Fruit fly (Drosophila melanogaster): Measurements from ENCODE around the gene CG2926.

CG2926 gene

DNA sequence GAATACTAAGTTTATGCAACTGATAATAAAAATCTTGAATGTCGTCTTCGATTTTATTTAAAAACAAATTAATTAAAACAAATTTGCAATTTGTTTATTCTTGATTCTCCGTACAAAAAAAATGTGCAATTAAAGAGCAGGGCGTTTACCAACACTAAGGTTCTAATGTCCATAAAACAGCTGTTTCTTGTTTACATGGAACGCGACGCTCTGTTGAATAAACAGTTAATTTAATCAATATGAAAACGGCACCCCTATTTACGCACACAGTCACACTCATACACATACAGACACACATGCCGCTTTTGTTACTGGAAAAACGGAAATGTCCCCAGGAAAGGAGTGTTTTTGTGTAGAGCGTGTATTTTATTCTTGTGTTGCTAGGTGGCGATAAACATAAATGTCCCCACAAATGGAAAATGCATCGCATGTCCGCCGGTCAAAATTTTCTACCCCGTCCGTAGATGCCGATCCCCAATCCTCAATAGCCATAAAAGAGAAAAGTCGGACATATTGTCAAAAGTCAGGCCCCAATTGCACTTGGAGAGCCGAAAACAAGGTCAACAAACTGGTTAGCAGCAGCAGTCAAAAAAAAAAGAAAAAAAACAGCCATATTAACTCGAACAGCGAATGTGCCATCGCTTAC lies 34.9 kb upstream of the CG2926 start (continued):
- no peak for TF ChIP-seq stc (GFP tag; IDR thresholded peaks at IDR 0.05)
- no peak for TF ChIP-seq CG3726 (GFP tag; IDR thresholded peaks at IDR 0.05)
- TF ChIP-seq CG10147 (GFP tag; optimal IDR thresholded peaks at IDR 0.05): peak; percentile 65
- TF ChIP-seq Optix (GFP tag; IDR thresholded peaks at IDR 0.05): no peak
- peak; percentile 86 for TF ChIP-seq ash1 (GFP tag; optimal IDR thresholded peaks at IDR 0.05)
- no peak for TF ChIP-seq CG4360 (GFP tag; IDR thresholded peaks at IDR 0.05)
- TF ChIP-seq CG12071 (GFP tag; optimal IDR thresholded peaks at IDR 0.05): peak; percentile 86
- TF ChIP-seq Atf3 (GFP tag; optimal IDR thresholded peaks at IDR 0.05): peak; percentile 64
- no peak for TF ChIP-seq CG9932 (GFP tag; IDR thresholded peaks at IDR 0.05)
- TF ChIP-seq CG6765 (GFP tag; optimal IDR thresholded peaks at IDR 0.05): peak; percentile 71
- TF ChIP-seq Lim3 (GFP tag; IDR thresholded peaks at IDR 0.05): no peak
- no peak for TF ChIP-seq Atf6 (GFP tag; IDR thresholded peaks at IDR 0.05)
- no peak for TF ChIP-seq fru (optimal IDR thresholded peaks at IDR 0.05)
- peak; percentile 26 for TF ChIP-seq CG3065 (GFP tag; optimal IDR thresholded peaks at IDR 0.05)
- peak; percentile 92 for TF ChIP-seq zen (tag; optimal IDR thresholded peaks at IDR 0.05)
- TF ChIP-seq CG6791 (GFP tag; IDR thresholded peaks at IDR 0.05; ENCODE audit: partially characterized antibody): no peak
- peak; percentile 57 for TF ChIP-seq CG7839 (tag; optimal IDR thresholded peaks at IDR 0.05)
- peak; percentile 72 for TF ChIP-seq her (GFP tag; optimal IDR thresholded peaks at IDR 0.05)
- no peak for TF ChIP-seq dati (GFP tag; IDR thresholded peaks at IDR 0.05)
- peak; percentile 46 for TF ChIP-seq CG10979 (tag; optimal IDR thresholded peaks at IDR 0.05)
- TF ChIP-seq sob (GFP tag; IDR thresholded peaks at IDR 0.05): no peak
- TF ChIP-seq CkIIα-i1 (GFP tag; IDR thresholded peaks at IDR 0.05): no peak
- TF ChIP-seq CG10565 (GFP tag; optimal IDR thresholded peaks at IDR 0.05): no peak
- TF ChIP-seq bsh (GFP tag; optimal IDR thresholded peaks at IDR 0.05): peak; percentile 11 to 82
- TF ChIP-seq Doc2 (GFP tag; IDR thresholded peaks at IDR 0.05): no peak
- TF ChIP-seq tap (tag; optimal IDR thresholded peaks at IDR 0.05): peak; percentile 72
- peak; percentile 74 for TF ChIP-seq unpg (GFP tag; optimal IDR thresholded peaks at IDR 0.05)
- no peak for TF ChIP-seq pan (optimal IDR thresholded peaks at IDR 0.05)
- no peak for TF ChIP-seq pan (GFP tag; optimal IDR thresholded peaks at IDR 0.05 in 1 of 2, IDR thresholded peaks at IDR 0.05 in 1 of 2)
- TF ChIP-seq Neu2 (GFP tag; optimal IDR thresholded peaks at IDR 0.05; ENCODE audit: borderline replicate concordance): no peak
- peak; percentile 72 for TF ChIP-seq CG1792 (GFP tag; optimal IDR thresholded peaks at IDR 0.05)
- peak; percentile 25 for TF ChIP-seq gcm2 (GFP tag; optimal IDR thresholded peaks at IDR 0.05)
- TF ChIP-seq CG14710 (tag; optimal IDR thresholded peaks at IDR 0.05): peak; percentile 79
- TF ChIP-seq CG6654 (GFP tag; optimal IDR thresholded peaks at IDR 0.05): no peak
- TF ChIP-seq CG15696 (tag; optimal IDR thresholded peaks at IDR 0.05): peak; percentile 92
- TF ChIP-seq Oli (tag; optimal IDR thresholded peaks at IDR 0.05): peak; percentile 23
- TF ChIP-seq Hmx (GFP tag; optimal IDR thresholded peaks at IDR 0.05): no peak
- TF ChIP-seq CG12219 (GFP tag; optimal IDR thresholded peaks at IDR 0.05): peak; percentile 75
- TF ChIP-seq ssp (GFP tag; IDR thresholded peaks at IDR 0.05): no peak
- TF ChIP-seq ATbp (GFP tag; optimal IDR thresholded peaks at IDR 0.05): peak; percentile 93
- peak; percentile 34 for TF ChIP-seq CG12104 (GFP tag; optimal IDR thresholded peaks at IDR 0.05)
- TF ChIP-seq CG16813 (GFP tag; IDR thresholded peaks at IDR 0.05; ENCODE audit: partially characterized antibody): no peak
- peak; percentile 35 to 87 for TF ChIP-seq Pdp1 (GFP tag; optimal IDR thresholded peaks at IDR 0.05)
- peak; percentile 40 for TF ChIP-seq az2 (GFP tag; optimal IDR thresholded peaks at IDR 0.05)
- TF ChIP-seq CG6854 (GFP tag; optimal IDR thresholded peaks at IDR 0.05): no peak
- TF ChIP-seq ci (GFP tag; IDR thresholded peaks at IDR 0.05): no peak
- TF ChIP-seq cas (GFP tag; IDR thresholded peaks at IDR 0.05): no peak
- TF ChIP-seq CrebB (tag; optimal IDR thresholded peaks at IDR 0.05): peak; percentile 83
- peak; percentile 97 for TF ChIP-seq onecut (GFP tag; IDR thresholded peaks at IDR 0.05)
- TF ChIP-seq bab2 (GFP tag; optimal IDR thresholded peaks at IDR 0.05): peak; percentile 87
- peak; percentile 81 for TF ChIP-seq CG1603 (tag; optimal IDR thresholded peaks at IDR 0.05)
